Fruit fly (Drosophila melanogaster) whole organism, embryonic: Measurements from ENCODE around the gene SCaMC.

Source experiments
- Bdp1 ChIP-seq: fragments of 200-800 bp; sonication (Bioruptor generic); optimal IDR thresholded peaks from 3 replicates; lab custom pipeline; 2016; ENCODE audit warnings: missing biosample characterization, missing genetic modification characterization
- CG10147 ChIP-seq: fragments of 200-800 bp; sonication (Bioruptor generic); optimal IDR thresholded peaks from 2 replicates; lab custom pipeline; 2019; ENCODE audit warnings: missing biosample characterization, mild to moderate bottlenecking, missing genetic modification characterization, moderate library complexity
- CG10274 ChIP-seq: fragments of 200-800 bp; sonication (Bioruptor generic); optimal IDR thresholded peaks from 3 replicates; lab custom pipeline; 2017; ENCODE audit warnings: missing biosample characterization, mild to moderate bottlenecking, missing genetic modification characterization
- CG10431 ChIP-seq: fragments of 200-800 bp; sonication (Bioruptor generic); optimal IDR thresholded peaks from 3 replicates; lab custom pipeline; 2018; ENCODE audit warnings: missing biosample characterization, mild to moderate bottlenecking, missing genetic modification characterization
- CG10543 ChIP-seq: fragments of 200-800 bp; sonication (Bioruptor generic); optimal IDR thresholded peaks from 3 replicates; lab custom pipeline; 2017; ENCODE audit warnings: missing biosample characterization, mild to moderate bottlenecking, missing genetic modification characterization, moderate library complexity
- CG13287 ChIP-seq: fragments of 200-800 bp; sonication (Bioruptor generic); IDR thresholded peaks from 2 replicates; pipeline ENCODE4 v1.3.6; 2022; ENCODE audit warnings: missing biosample characterization, missing genetic modification characterization; ENCODE audit not compliant: partially characterized antibody
- CG15073 ChIP-seq: fragments of 200-800 bp; sonication (Bioruptor generic); optimal IDR thresholded peaks from 2 replicates; lab custom pipeline; 2016; ENCODE audit warnings: missing biosample characterization, missing genetic modification characterization
- CG1647 ChIP-seq: fragments of 200-800 bp; sonication (Bioruptor generic); optimal IDR thresholded peaks from 3 replicates; lab custom pipeline; 2016; ENCODE audit warnings: missing biosample characterization, missing genetic modification characterization
- CG1832 ChIP-seq: fragments of 200-800 bp; sonication (Bioruptor generic); optimal IDR thresholded peaks from 2 replicates; lab custom pipeline; 2017; ENCODE audit warnings: missing biosample characterization, mild to moderate bottlenecking, missing genetic modification characterization, inconsistent platforms
- CG2199 ChIP-seq: fragments of 200-800 bp; sonication (Bioruptor generic); IDR thresholded peaks from 3 replicates; pipeline ENCODE4 v1.3.6; 2022; ENCODE audit warnings: missing biosample characterization, missing genetic modification characterization
- CG3163 ChIP-seq: fragments of 200-800 bp; sonication (Bioruptor generic); optimal IDR thresholded peaks from 3 replicates; lab custom pipeline; 2016; ENCODE audit warnings: missing biosample characterization, missing genetic modification characterization
- CG3281 ChIP-seq: fragments of 200-800 bp; sonication (Bioruptor generic); optimal IDR thresholded peaks from 3 replicates; lab custom pipeline; 2017; ENCODE audit warnings: missing biosample characterization, mild to moderate bottlenecking, missing genetic modification characterization
- CG34224 ChIP-seq: fragments of 200-800 bp; sonication (Bioruptor generic); IDR thresholded peaks from 3 replicates; pipeline ENCODE4 v1.3.6; 2022; ENCODE audit warnings: missing biosample characterization, missing genetic modification characterization; ENCODE audit not compliant: partially characterized antibody
- CG3847 ChIP-seq: fragments of 200-800 bp; sonication (Bioruptor generic); IDR thresholded peaks from 2 replicates; pipeline ENCODE4 v1.3.6; 2022; ENCODE audit warnings: missing biosample characterization, missing genetic modification characterization
- CG42726 ChIP-seq: fragments of 200-800 bp; sonication (Bioruptor generic); IDR thresholded peaks from 2 replicates; pipeline ENCODE4 v1.3.6; 2022; ENCODE audit warnings: missing biosample characterization, missing genetic modification characterization; ENCODE audit not compliant: partially characterized antibody
- CG8089 ChIP-seq: fragments of 200-800 bp; sonication (Bioruptor generic); optimal IDR thresholded peaks from 3 replicates; lab custom pipeline; 2016; ENCODE audit warnings: missing biosample characterization, missing genetic modification characterization
- CG8388 ChIP-seq: fragments of 200-800 bp; sonication (Bioruptor generic); optimal IDR thresholded peaks from 2 replicates; lab custom pipeline; 2019; ENCODE audit warnings: missing biosample characterization, mild to moderate bottlenecking, missing genetic modification characterization, moderate library complexity
- CG8478 ChIP-seq: fragments of >200 bp; optimal IDR thresholded peaks from 2 replicates; lab custom pipeline; 2018
- Camta ChIP-seq: fragments of 200-800 bp; sonication (Bioruptor generic); optimal IDR thresholded peaks from 2 replicates; lab custom pipeline; 2016; ENCODE audit warnings: missing biosample characterization, missing genetic modification characterization
- CrebB ChIP-seq: fragments of 200-800 bp; sonication (Bioruptor generic); optimal IDR thresholded peaks from 3 replicates; lab custom pipeline; 2018; ENCODE audit warnings: missing biosample characterization, mild to moderate bottlenecking, missing genetic modification characterization
- Dip2 ChIP-seq: fragments of 200-800 bp; sonication (Bioruptor generic); IDR thresholded peaks from 2 replicates; pipeline ENCODE4 v1.3.6; 2022; ENCODE audit warnings: missing biosample characterization, missing genetic modification characterization
- Dp ChIP-seq: fragments of 200-800 bp; sonication (Bioruptor generic); optimal IDR thresholded peaks from 2 replicates; lab custom pipeline; 2018; ENCODE audit warnings: missing biosample characterization, mild to moderate bottlenecking, missing genetic modification characterization, moderate library complexity
- Dref ChIP-seq: fragments of 200-800 bp; sonication (Bioruptor generic); IDR thresholded peaks from 2 replicates; pipeline ENCODE4 v1.3.6; 2022; ENCODE audit warnings: missing biosample characterization, missing genetic modification characterization
- HLH4C ChIP-seq: fragments of 200-800 bp; sonication (Bioruptor generic); IDR thresholded peaks from 3 replicates; pipeline ENCODE4 v1.3.6; 2022; ENCODE audit warnings: missing biosample characterization, missing genetic modification characterization; ENCODE audit not compliant: partially characterized antibody
- HLHmδ ChIP-seq: fragments of 200-800 bp; sonication (Bioruptor generic); optimal IDR thresholded peaks from 2 replicates; lab custom pipeline; 2018; ENCODE audit warnings: missing biosample characterization, mild to moderate bottlenecking, missing genetic modification characterization, moderate library complexity
- MESR4 ChIP-seq: fragments of 200-800 bp; sonication (Bioruptor generic); optimal IDR thresholded peaks from 2 replicates; lab custom pipeline; 2018; ENCODE audit warnings: missing biosample characterization, mild to moderate bottlenecking, missing genetic modification characterization, moderate library complexity
- Max ChIP-seq: fragments of 200-800 bp; sonication (Bioruptor generic); optimal IDR thresholded peaks from 2 replicates; lab custom pipeline; 2016; ENCODE audit warnings: missing biosample characterization, mild to moderate bottlenecking, missing genetic modification characterization
- Nf-YA ChIP-seq: fragments of 200-800 bp; sonication (Bioruptor generic); IDR thresholded peaks from 2 replicates; pipeline ENCODE4 v1.3.6; 2022; ENCODE audit warnings: missing biosample characterization, missing genetic modification characterization
- NfI ChIP-seq: fragments of 200-800 bp; sonication (Bioruptor generic); optimal IDR thresholded peaks from 3 replicates; lab custom pipeline; 2018; ENCODE audit warnings: missing biosample characterization, mild to moderate bottlenecking, missing genetic modification characterization, moderate library complexity
- Oaz ChIP-seq: fragments of 200-800 bp; sonication (Bioruptor generic); IDR thresholded peaks from 2 replicates; pipeline ENCODE4 v1.3.6; 2022; ENCODE audit warnings: missing biosample characterization, missing genetic modification characterization
- Rfx ChIP-seq: fragments of 200-800 bp; sonication (Bioruptor generic); IDR thresholded peaks from 2 replicates; pipeline ENCODE4 v1.3.6; 2022; ENCODE audit warnings: missing biosample characterization, missing genetic modification characterization
- al ChIP-seq: fragments of 200-800 bp; sonication (Bioruptor generic); IDR thresholded peaks from 2 replicates; pipeline ENCODE4 v1.3.6; 2022; ENCODE audit warnings: missing biosample characterization, missing genetic modification characterization
- amos ChIP-seq: fragments of 200-800 bp; sonication (Bioruptor generic); IDR thresholded peaks from 2 replicates; pipeline ENCODE4 v1.3.6; 2022; ENCODE audit warnings: missing biosample characterization, missing genetic modification characterization; ENCODE audit not compliant: partially characterized antibody
- ato ChIP-seq: fragments of 200-800 bp; sonication (Bioruptor generic); IDR thresholded peaks from 2 replicates; pipeline ENCODE4 v1.3.6; 2022; ENCODE audit warnings: missing biosample characterization, missing genetic modification characterization; ENCODE audit not compliant: partially characterized antibody
- bigmax ChIP-seq: fragments of 200-800 bp; sonication (Bioruptor generic); optimal IDR thresholded peaks from 2 replicates; lab custom pipeline; 2018; ENCODE audit warnings: missing biosample characterization, mild to moderate bottlenecking, missing genetic modification characterization
- br ChIP-seq: fragments of >200 bp; optimal IDR thresholded peaks from 2 replicates; lab custom pipeline; 2017
- chm ChIP-seq: fragments of 200-800 bp; sonication (Bioruptor generic); IDR thresholded peaks from 2 replicates; pipeline ENCODE4 v1.3.6; 2022; ENCODE audit warnings: missing biosample characterization, missing genetic modification characterization
- chn ChIP-seq: fragments of 200-800 bp; sonication (Bioruptor generic); optimal IDR thresholded peaks from 2 replicates; lab custom pipeline; 2016; ENCODE audit warnings: missing biosample characterization, missing genetic modification characterization
- danr ChIP-seq: fragments of 200-800 bp; sonication (Bioruptor generic); IDR thresholded peaks from 2 replicates; pipeline ENCODE4 v1.3.6; 2022; ENCODE audit warnings: missing biosample characterization, missing genetic modification characterization
- fd102C ChIP-seq: fragments of 200-800 bp; sonication (Bioruptor generic); optimal IDR thresholded peaks from 2 replicates; lab custom pipeline; 2018; ENCODE audit warnings: missing biosample characterization, mild to moderate bottlenecking, missing genetic modification characterization, moderate library complexity
- lilli ChIP-seq: fragments of 200-800 bp; sonication (Bioruptor generic); optimal IDR thresholded peaks from 3 replicates; lab custom pipeline; 2016; ENCODE audit warnings: missing biosample characterization, missing genetic modification characterization
- lov ChIP-seq, 2 experiments: fragments of 200-800 bp in 1 of 2; fragments of >200 bp in 1 of 2; sonication (Bioruptor generic) in 1 of 2; IDR thresholded peaks in 1 of 2; optimal IDR thresholded peaks in 1 of 2; 2 replicates in 1 of 2; 3 replicates in 1 of 2; pipeline versions ENCODE4 v1.3.6 to Lab custom; 2017 to 2022; ENCODE audit warnings: missing biosample characterization in 1 of 2, missing genetic modification characterization in 1 of 2
- mam ChIP-seq: fragments of 200-800 bp; sonication (Bioruptor generic); optimal IDR thresholded peaks from 3 replicates; lab custom pipeline; 2016; ENCODE audit warnings: missing biosample characterization, missing genetic modification characterization
- pita ChIP-seq: fragments of 200-800 bp; sonication (Bioruptor generic); optimal IDR thresholded peaks from 2 replicates; lab custom pipeline; 2017; ENCODE audit warnings: missing biosample characterization, mild to moderate bottlenecking, missing genetic modification characterization
- pros ChIP-seq: fragments of 200-800 bp; sonication (Bioruptor generic); optimal IDR thresholded peaks from 3 replicates; lab custom pipeline; 2019; ENCODE audit warnings: missing biosample characterization, mild to moderate bottlenecking, missing genetic modification characterization, moderate library complexity
- pzg ChIP-seq: fragments of 200-800 bp; sonication (Bioruptor generic); optimal IDR thresholded peaks from 3 replicates; lab custom pipeline; 2018; ENCODE audit warnings: missing biosample characterization, mild to moderate bottlenecking, missing genetic modification characterization, moderate library complexity
- seq ChIP-seq: fragments of 200-800 bp; sonication (Bioruptor generic); IDR thresholded peaks from 2 replicates; pipeline ENCODE4 v1.3.6; 2022; ENCODE audit warnings: missing biosample characterization, missing genetic modification characterization
- wek ChIP-seq: fragments of 200-800 bp; sonication (Bioruptor generic); optimal IDR thresholded peaks from 3 replicates; lab custom pipeline; 2018; ENCODE audit warnings: missing biosample characterization, mild to moderate bottlenecking, missing genetic modification characterization, moderate library complexity
- zfh2 ChIP-seq: fragments of 200-800 bp; sonication (Bioruptor generic); optimal IDR thresholded peaks from 2 replicates; lab custom pipeline; 2016; ENCODE audit warnings: missing biosample characterization, missing genetic modification characterization

Gene SCaMC

DNA sequence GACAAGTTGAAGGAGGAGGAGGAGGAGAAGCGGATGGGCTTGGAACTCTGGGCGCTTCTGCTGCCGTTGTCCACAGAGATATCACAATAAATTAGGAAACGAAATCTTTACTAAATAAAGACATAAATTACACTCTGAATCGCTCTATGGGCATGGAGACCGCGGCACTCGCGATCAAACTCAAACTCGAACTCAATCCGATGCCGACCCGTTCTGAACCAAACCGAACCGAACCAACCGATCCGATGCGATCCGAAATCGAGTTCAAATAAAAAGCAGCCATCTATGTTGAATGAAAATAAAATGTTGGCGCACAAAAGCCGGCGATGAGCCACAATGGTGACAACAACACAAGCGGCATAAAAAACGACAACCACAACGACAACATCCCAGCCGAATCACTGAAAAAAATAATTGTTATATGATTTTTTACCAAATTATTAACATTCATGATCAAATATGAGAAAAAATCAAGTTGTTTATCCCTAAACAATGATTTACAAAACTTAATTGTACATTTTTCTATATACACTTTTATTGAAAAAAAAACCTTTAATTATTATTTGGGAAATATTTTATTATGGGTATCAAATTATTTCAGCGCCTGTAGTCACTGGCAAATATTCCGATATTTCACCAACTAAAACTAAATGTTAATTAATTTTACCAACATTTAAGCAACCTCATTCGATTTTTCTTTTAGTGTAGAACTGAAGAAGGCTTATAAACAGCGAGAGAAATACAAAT, 42.4 kb upstream of the SCaMC start (continued):
- TF ChIP-seq CG34224 (GFP tag; lab: Robert Waterston, UW) (no peak), CrebB (tag; lab: Kevin White, UChicago) (peak; percentile 10), CG10274 (GFP tag; lab: Kevin White, UChicago) (peak; percentile 25), CG1647 (no peak), Oaz (GFP tag; lab: Robert Waterston, UW) (no peak), CG42726 (GFP tag; lab: Robert Waterston, UW) (no peak), zfh2 (GFP tag; lab: Kevin White, UChicago) (no peak), mam (GFP tag; lab: Kevin White, UChicago) (peak; percentile 16), CG10147 (GFP tag; lab: Kevin White, UChicago) (no peak), CG13287 (GFP tag; lab: Robert Waterston, UW) (no peak; the same call in 1 of the 2 replicates), danr (GFP tag; lab: Robert Waterston, UW) (peak; percentile 63), amos (GFP tag; lab: Robert Waterston, UW) (no peak), chm (GFP tag; lab: Robert Waterston, UW) (no peak), NfI (GFP tag; lab: Kevin White, UChicago) (peak; percentile 50), CG15073 (GFP tag; lab: Kevin White, UChicago) (no peak), lilli (peak; percentile 53), HLHmδ (GFP tag; lab: Kevin White, UChicago) (no peak), CG3281 (GFP tag; lab: Kevin White, UChicago) (no peak), CG3163 (no peak), CG8089 (GFP tag; lab: Kevin White, UChicago) (no peak), CG8388 (GFP tag; lab: Kevin White, UChicago) (peak; percentile 92), pzg (GFP tag; lab: Kevin White, UChicago) (no peak), ato (no peak), pita (GFP tag; lab: Kevin White, UChicago) (no peak), CG10543 (GFP tag; lab: Kevin White, UChicago) (no peak), chn (peak; percentile 29), wek (GFP tag; lab: Kevin White, UChicago) (no peak), Rfx (GFP tag; lab: Robert Waterston, UW) (no peak), CG3847 (GFP tag; lab: Robert Waterston, UW) (peak; percentile 22; the same call in 1 of the 2 replicates), bigmax (no peak), CG8478 (lab: Kevin White, UChicago) (no peak), CG2199 (GFP tag; lab: Robert Waterston, UW) (no peak), MESR4 (GFP tag; lab: Kevin White, UChicago) (no peak), lov (optimal IDR thresholded peaks at IDR 0.05; lab: Kevin White, UChicago) (no peak), lov (GFP tag; IDR thresholded peaks at IDR 0.05; lab: Robert Waterston, UW) (0 out of 3 replicates have a peak, but pooled peaks have one; percentile 60), Dref (GFP tag; lab: Robert Waterston, UW) (no peak), CG10431 (GFP tag; lab: Kevin White, UChicago) (peak; percentile 52), al (peak; percentile 38; the same call in 1 of the 2 replicates), Camta (GFP tag; lab: Kevin White, UChicago) (peak; percentile 69), br (no peak), Dp (GFP tag; lab: Kevin White, UChicago) (no peak), CG1832 (GFP tag; lab: Kevin White, UChicago) (no peak), Max (GFP tag; lab: Kevin White, UChicago) (peak; percentile 70), fd102C (GFP tag; lab: Kevin White, UChicago) (no peak), Nf-YA (GFP tag; lab: Robert Waterston, UW) (0 out of 2 replicates have a peak, but pooled peaks have one; percentile 16), Dip2 (GFP tag; lab: Robert Waterston, UW) (no peak), Bdp1 (GFP tag; lab: Kevin White, UChicago) (peak; percentile 26), pros (no peak), seq (GFP tag; lab: Robert Waterston, UW) (no peak), HLH4C (no peak)
